Fruit fly (Drosophila melanogaster) S2 (cell line): Measurements from ENCODE around the gene Ire1.

Experiments
- CG8478 ChIP-seq: fragments of >200 bp; optimal IDR thresholded peaks from 2 replicates; lab custom pipeline; 2018
- CTCF ChIP-seq, 2 experiments: fragments of >200 bp; optimal IDR thresholded peaks; 2 replicates each; lab custom pipeline; 2018

DNA sequence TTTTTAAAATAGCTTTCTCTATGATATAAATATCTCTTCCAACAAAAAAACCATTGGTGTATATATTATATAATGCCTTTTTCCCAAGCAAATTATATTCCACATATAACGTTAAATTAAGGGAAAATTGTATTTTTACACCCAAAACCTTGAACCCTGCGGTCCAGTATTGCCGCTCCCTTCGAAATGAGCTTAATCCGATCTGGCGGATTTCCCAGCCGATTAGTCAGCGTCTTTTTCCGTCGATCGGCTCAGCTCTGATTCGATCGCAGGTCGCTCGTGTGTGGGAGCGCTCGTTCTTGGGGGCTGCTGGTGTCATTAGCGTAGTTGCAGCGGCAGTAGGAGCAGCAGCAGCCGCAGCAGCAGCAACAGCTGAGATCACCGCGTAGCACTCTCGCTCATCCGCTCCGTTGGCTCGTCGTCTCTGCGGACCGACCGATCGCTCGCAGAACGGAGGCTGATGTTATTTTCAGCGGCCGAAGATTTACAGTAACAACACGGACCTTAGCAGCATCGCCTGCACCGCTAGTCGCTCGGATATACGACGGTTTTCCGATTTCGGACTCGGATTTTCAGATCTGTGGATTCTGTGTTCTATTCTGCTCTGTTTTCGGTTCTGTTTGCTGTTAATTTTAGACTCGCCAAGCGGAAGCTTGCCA is 29.4 kb upstream of the Ire1 start, which contains the start of gene CG4733:
- no peak for TF ChIP-seq CTCF (optimal IDR thresholded peaks at IDR 0.05; lab: Kevin White, UChicago)
- TF ChIP-seq CG8478: no peak
